Worm (Caenorhabditis elegans) whole organism, late embryonic: Measurements from ENCODE around the gene let-756.

Source experiments
- C38D4.7 ChIP-seq: fragments of 200-800 bp; sonication (Bioruptor generic); optimal IDR thresholded peaks from 2 replicates; lab custom pipeline; 2018; ENCODE audit warnings: mild to moderate bottlenecking, missing genetic modification characterization, moderate library complexity, missing compliant biosample characterization
- F13H6.1 ChIP-seq: sonication (generic microtip); optimal IDR thresholded peaks from 2 replicates; lab custom pipeline; 2016; ENCODE audit warnings: missing genetic modification characterization, missing compliant biosample characterization
- K02D7.2 ChIP-seq: sonication (generic microtip); optimal IDR thresholded peaks from 2 replicates; lab custom pipeline; 2017; ENCODE audit warnings: mild to moderate bottlenecking, missing genetic modification characterization, missing compliant biosample characterization
- Y22D7AL.16 ChIP-seq: sonication (generic microtip); optimal IDR thresholded peaks from 2 replicates; lab custom pipeline; 2016; ENCODE audit warnings: missing genetic modification characterization, missing compliant biosample characterization
- ama-1 ChIP-seq: fragments of 150-350 bp; optimal IDR thresholded peaks from 2 replicates; lab custom pipeline; 2014
- ceh-14 ChIP-seq: sonication (generic microtip); optimal IDR thresholded peaks from 2 replicates; lab custom pipeline; 2016; ENCODE audit warnings: missing genotype, missing genetic modification characterization, missing compliant biosample characterization
- ceh-18 ChIP-seq: sonication (generic microtip); optimal IDR thresholded peaks from 2 replicates; lab custom pipeline; 2016; ENCODE audit warnings: missing genetic modification characterization, missing compliant biosample characterization
- ceh-19 ChIP-seq: fragments of 200-800 bp; sonication (Bioruptor generic); optimal IDR thresholded peaks from 2 replicates; lab custom pipeline; 2018; ENCODE audit warnings: mild to moderate bottlenecking, missing genetic modification characterization, missing compliant biosample characterization
- ceh-22 ChIP-seq: sonication (generic microtip); optimal IDR thresholded peaks from 2 replicates; lab custom pipeline; 2017; ENCODE audit warnings: missing biosample characterization, missing genetic modification characterization
- ceh-31 ChIP-seq: sonication (generic microtip); optimal IDR thresholded peaks from 2 replicates; lab custom pipeline; 2016; ENCODE audit warnings: missing genetic modification characterization, missing compliant biosample characterization
- ceh-9 ChIP-seq: sonication (generic microtip); optimal IDR thresholded peaks from 2 replicates; lab custom pipeline; 2016; ENCODE audit warnings: mild to moderate bottlenecking, missing genetic modification characterization, inconsistent platforms, missing compliant biosample characterization
- che-1 ChIP-seq: sonication (generic microtip); optimal IDR thresholded peaks from 2 replicates; lab custom pipeline; 2016; ENCODE audit warnings: mild to moderate bottlenecking, missing genetic modification characterization, missing compliant biosample characterization
- dmd-4 ChIP-seq: sonication (generic microtip); optimal IDR thresholded peaks from 2 replicates; lab custom pipeline; 2016; ENCODE audit warnings: borderline replicate concordance, missing genetic modification characterization, missing compliant biosample characterization
- dve-1 ChIP-seq: sonication (generic microtip); optimal IDR thresholded peaks from 2 replicates; lab custom pipeline; 2017; ENCODE audit warnings: antibody characterized with exemption, mild to moderate bottlenecking, missing genetic modification characterization, missing compliant biosample characterization
- elt-2 ChIP-seq: sonication (generic microtip); optimal IDR thresholded peaks from 2 replicates; lab custom pipeline; 2016; ENCODE audit warnings: missing genetic modification reagents, missing genetic modification characterization, missing compliant biosample characterization
- ets-4 ChIP-seq: sonication (generic microtip); optimal IDR thresholded peaks from 2 replicates; lab custom pipeline; 2016; ENCODE audit warnings: missing genetic modification characterization, missing compliant biosample characterization
- eyg-1 ChIP-seq: sonication (generic microtip); optimal IDR thresholded peaks from 2 replicates; lab custom pipeline; 2016; ENCODE audit warnings: missing genotype, missing genetic modification characterization, missing compliant biosample characterization
- hlh-13 ChIP-seq: fragments of 200-800 bp; sonication (Bioruptor generic); optimal IDR thresholded peaks from 2 replicates; lab custom pipeline; 2018; ENCODE audit warnings: mild to moderate bottlenecking, missing genetic modification characterization, missing compliant biosample characterization
- madf-2 ChIP-seq: sonication (generic microtip); optimal IDR thresholded peaks from 2 replicates; lab custom pipeline; 2017; ENCODE audit warnings: missing genetic modification characterization, missing compliant biosample characterization
- mec-3 ChIP-seq: sonication (generic microtip); optimal IDR thresholded peaks from 2 replicates; lab custom pipeline; 2016; ENCODE audit warnings: borderline replicate concordance, missing genetic modification characterization, missing compliant biosample characterization
- nfya-1 ChIP-seq: sonication (generic microtip); optimal IDR thresholded peaks from 2 replicates; lab custom pipeline; 2017; ENCODE audit warnings: missing genetic modification characterization, mild to moderate bottlenecking, missing compliant biosample characterization, antibody characterized with exemption, moderate library complexity
- npax-4 ChIP-seq: sonication (generic microtip); optimal IDR thresholded peaks from 2 replicates; lab custom pipeline; 2016; ENCODE audit warnings: missing genetic modification characterization, missing compliant biosample characterization
- pha-2 ChIP-seq: sonication (generic microtip); optimal IDR thresholded peaks from 2 replicates; lab custom pipeline; 2017; ENCODE audit warnings: mild to moderate bottlenecking, missing genetic modification characterization, missing compliant biosample characterization
- rnt-1 ChIP-seq: sonication (generic microtip); optimal IDR thresholded peaks from 2 replicates; lab custom pipeline; 2016; ENCODE audit warnings: missing genetic modification characterization, missing compliant biosample characterization
- sdc-2 ChIP-seq: sonication (generic microtip); optimal IDR thresholded peaks from 2 replicates; lab custom pipeline; 2016; ENCODE audit warnings: missing genotype, missing genetic modification characterization, missing compliant biosample characterization
- sox-4 ChIP-seq: sonication (generic microtip); optimal IDR thresholded peaks from 2 replicates; lab custom pipeline; 2017; ENCODE audit warnings: mild to moderate bottlenecking, missing genetic modification characterization, inconsistent platforms, missing compliant biosample characterization
- tbx-2 ChIP-seq: sonication (generic microtip); optimal IDR thresholded peaks from 2 replicates; lab custom pipeline; 2016; ENCODE audit warnings: missing genetic modification characterization, missing compliant biosample characterization
- unc-55 ChIP-seq: sonication (generic microtip); optimal IDR thresholded peaks from 2 replicates; lab custom pipeline; 2017; ENCODE audit warnings: missing biosample characterization, missing genetic modification reagents, missing genetic modification characterization
- unc-86 ChIP-seq: sonication (generic microtip); optimal IDR thresholded peaks from 2 replicates; lab custom pipeline; 2016; ENCODE audit warnings: missing genetic modification characterization, missing compliant biosample characterization

Gene let-756

DNA sequence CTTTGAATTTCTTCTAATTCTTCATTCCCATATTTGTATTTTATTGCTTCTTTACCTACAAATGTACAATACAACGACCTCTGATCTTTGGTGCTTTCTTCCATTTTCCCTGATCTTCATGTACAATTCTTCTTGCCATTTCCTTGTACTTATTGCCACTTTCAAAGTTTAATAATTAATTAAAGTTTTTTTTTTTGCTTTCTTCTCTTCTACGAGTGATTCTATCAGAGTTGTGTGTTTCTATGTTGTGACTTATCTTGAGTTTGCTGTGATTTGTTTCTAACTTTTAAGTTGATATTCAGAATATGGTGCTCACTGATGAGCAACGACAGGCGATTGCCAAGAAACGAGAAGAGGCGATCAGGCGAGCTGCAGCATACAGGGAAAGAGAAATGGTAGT, 16.3 kb upstream of the let-756 start, which contains the start of gene smrc-1:
Gene smrc-1, plus strand, starts transcription at position 301 of the 400 bp plus-strand sequence.
- no peak for TF ChIP-seq ets-4 (tag; lab: Kevin White, UChicago)
- TF ChIP-seq sdc-2 (tag; lab: Kevin White, UChicago), result no peak
- no peak for TF ChIP-seq mec-3 (tag; lab: Kevin White, UChicago)
- no peak for TF ChIP-seq ceh-18 (tag; lab: Kevin White, UChicago)
- TF ChIP-seq unc-55, result no peak

- no peak for TF ChIP-seq eyg-1 (tag; lab: Kevin White, UChicago)
- no peak for TF ChIP-seq hlh-13 (GFP tag; lab: Kevin White, UChicago)
- no peak for TF ChIP-seq ceh-19 (GFP tag; lab: Kevin White, UChicago)
- TF ChIP-seq F13H6.1 (tag; lab: Kevin White, UChicago), result no peak
- no peak for TF ChIP-seq mec-3 (tag; lab: Kevin White, UChicago)
- TF ChIP-seq unc-55, result no peak
- no peak for TF ChIP-seq sox-4 (tag; lab: Kevin White, UChicago)
- no peak for TF ChIP-seq nfya-1
- TF ChIP-seq ceh-31, result no peak
These were observed 11.2 kb upstream of the let-756 start, which contains the start of gene oatr-1 for ce11 chrIII:6395706-6396232. Gene oatr-1, minus strand, starts transcription at chrIII:6396182.

DNA sequence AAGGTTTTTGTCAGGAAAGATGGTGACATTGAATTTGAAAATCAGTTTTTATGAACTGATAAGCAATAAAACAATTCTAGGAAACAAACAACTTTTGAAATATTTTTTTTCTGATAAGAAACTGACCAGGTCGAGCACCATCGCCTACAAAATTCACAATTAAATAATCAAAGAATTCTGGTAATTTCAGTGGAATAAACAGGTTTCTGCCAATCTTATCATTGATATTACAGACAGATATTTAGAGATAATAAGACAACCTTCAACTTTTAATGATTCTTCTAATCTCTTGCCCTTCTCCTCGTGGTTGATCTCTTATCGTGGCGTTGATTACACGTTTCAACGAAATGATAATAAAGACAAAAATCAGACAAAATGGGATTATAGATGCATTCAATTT, 10.5 kb upstream of the let-756 start:
- TF ChIP-seq elt-2 (tag; lab: Kevin White, UChicago) (peak; percentile 91), K02D7.2 (tag; lab: Kevin White, UChicago) (no peak)
- TF ChIP-seq, all 69 proteins: peak for 1

ce11 chrIII:6398124-6398523, 8.8 kb upstream of the let-756 start:
- TF ChIP-seq madf-2 (tag; lab: Kevin White, UChicago), result no peak
- no peak for TF ChIP-seq dmd-4
- no peak for TF ChIP-seq che-1 (tag; lab: Kevin White, UChicago)
- no peak for TF ChIP-seq dve-1 (tag; lab: Kevin White, UChicago)
- no peak for TF ChIP-seq ceh-22 (tag; lab: Kevin White, UChicago)
- TF ChIP-seq Y22D7AL.16 (tag; lab: Kevin White, UChicago), result no peak

DNA sequence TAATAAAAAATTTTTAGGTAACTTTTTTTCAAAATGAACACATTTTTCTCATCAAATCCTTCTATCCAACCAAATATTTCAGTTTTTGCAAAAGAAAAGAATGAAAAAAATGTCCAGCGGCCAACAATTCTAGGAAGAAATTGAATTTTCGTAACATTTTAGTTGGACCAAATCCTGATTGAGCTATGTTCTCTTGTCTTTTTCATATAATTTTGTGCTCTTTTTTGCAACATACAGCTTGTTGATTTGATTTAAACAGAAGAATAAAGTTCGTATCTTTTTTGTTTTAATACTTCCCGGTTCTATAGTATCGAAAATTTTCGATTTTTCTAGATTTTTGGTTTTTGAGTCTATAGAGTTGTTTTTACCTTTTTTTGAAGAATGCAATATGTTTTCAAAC, 7.5 kb upstream of the let-756 start:
- no peak for TF ChIP-seq unc-86 (tag; lab: Kevin White, UChicago)
- TF ChIP-seq npax-4 (tag; lab: Kevin White, UChicago), result no peak
- no peak for TF ChIP-seq rnt-1
- no peak for TF ChIP-seq ceh-9
- no peak for TF ChIP-seq F13H6.1 (tag; lab: Kevin White, UChicago)
- no peak for TF ChIP-seq C38D4.7

DNA sequence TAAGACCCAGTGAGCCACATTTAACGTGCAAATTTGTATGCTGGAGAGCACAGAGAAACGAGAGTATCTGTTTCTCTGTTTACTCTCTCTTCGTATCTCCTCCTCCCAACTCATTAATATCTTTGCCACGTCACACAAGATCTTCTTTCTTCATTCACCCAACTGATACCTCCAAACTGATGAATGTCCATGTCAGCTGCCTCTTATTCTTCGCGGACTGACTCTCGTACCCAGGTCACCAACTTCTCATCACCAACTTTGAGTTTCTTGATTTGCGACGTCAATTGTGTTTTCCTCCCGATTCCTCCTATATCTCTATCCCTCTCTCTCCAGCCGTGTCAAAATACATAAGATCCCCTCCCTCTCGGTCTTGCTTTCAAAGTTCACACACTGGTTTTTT, 4.6 kb upstream of the let-756 start:
- TF ChIP-seq tbx-2, result peak; percentile 23
- no peak for TF ChIP-seq ceh-14
- TF ChIP-seq ama-1 (lab: Kevin White, UChicago), result no peak
- TF ChIP-seq unc-55, result peak; percentile 89
- peak; percentile 15 for TF ChIP-seq nfya-1
- no peak for TF ChIP-seq ceh-9
- peak; percentile 76 for TF ChIP-seq ceh-18 (tag; lab: Kevin White, UChicago)
- peak; percentile 57 for TF ChIP-seq rnt-1
- TF ChIP-seq ceh-19 (GFP tag; lab: Kevin White, UChicago), result no peak

DNA sequence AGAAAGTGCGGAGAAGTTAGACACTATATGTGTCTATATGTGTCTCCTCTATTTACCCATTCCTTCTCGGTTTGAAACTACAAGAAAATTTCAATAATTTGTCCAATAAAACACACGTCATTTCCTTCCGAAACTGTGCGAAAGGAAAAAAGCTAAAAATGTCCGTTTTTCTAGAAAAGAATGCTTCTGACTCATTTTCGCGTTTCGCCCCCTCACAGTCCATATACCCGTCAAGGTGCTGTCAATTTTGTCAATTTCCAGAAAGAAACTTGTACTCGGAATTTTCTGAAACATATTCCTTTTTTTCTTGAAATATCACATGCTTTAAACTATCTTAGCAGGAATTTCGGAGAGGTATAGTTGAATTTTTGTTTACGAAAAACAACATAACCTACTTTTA, 4.1 kb upstream of the let-756 start:
- no peak for TF ChIP-seq pha-2
